Worm (Caenorhabditis elegans) whole organism, L2 larva: ENCODE measurements around the gene ZC262.7.

Experiments used
- C34F6.9 ChIP-seq: fragments of 150-350 bp; optimal IDR thresholded peaks from 2 replicates; lab custom pipeline; 2014; ENCODE audit warnings: missing biosample characterization, missing genetic modification characterization
- F13H6.1 ChIP-seq: sonication (generic microtip); optimal IDR thresholded peaks from 2 replicates; lab custom pipeline; 2016; ENCODE audit warnings: missing genetic modification characterization, missing compliant biosample characterization
- Y55F3AM.14 ChIP-seq: fragments of 200-800 bp; sonication (Bioruptor generic); optimal IDR thresholded peaks from 2 replicates; lab custom pipeline; 2018; ENCODE audit warnings: mild to moderate bottlenecking, missing genetic modification characterization, missing compliant biosample characterization
- alr-1 ChIP-seq: fragments of 150-350 bp; optimal IDR thresholded peaks from 2 replicates; lab custom pipeline; 2014; ENCODE audit warnings: missing biosample characterization, missing genetic modification characterization
- aly-2 ChIP-seq: fragments of 150-350 bp; optimal IDR thresholded peaks from 2 replicates; lab custom pipeline; 2014; ENCODE audit warnings: missing biosample characterization, missing genetic modification characterization
- ama-1 ChIP-seq: fragments of 150-350 bp; optimal IDR thresholded peaks from 2 replicates; lab custom pipeline; 2018; ENCODE audit warnings: inconsistent platforms
- blmp-1 ChIP-seq: sonication (generic microtip); optimal IDR thresholded peaks from 2 replicates; lab custom pipeline; 2017; ENCODE audit warnings: missing genetic modification characterization, mild to moderate bottlenecking, missing compliant biosample characterization, antibody characterized with exemption, moderate library complexity; ENCODE audit not compliant: insufficient read depth
- ceh-16 ChIP-seq: fragments of 150-350 bp; optimal IDR thresholded peaks from 2 replicates; lab custom pipeline; 2014; ENCODE audit warnings: missing biosample characterization, missing genetic modification characterization
- crh-2 ChIP-seq: sonication (generic microtip); optimal IDR thresholded peaks from 2 replicates; lab custom pipeline; 2017; ENCODE audit warnings: missing biosample characterization, missing genetic modification characterization
- dmd-4 ChIP-seq: sonication (generic microtip); optimal IDR thresholded peaks from 2 replicates; lab custom pipeline; 2017; ENCODE audit warnings: missing biosample characterization, missing genetic modification characterization
- egl-27 ChIP-seq: sonication (generic microtip); optimal IDR thresholded peaks from 3 replicates; lab custom pipeline; 2017; ENCODE audit warnings: missing biosample characterization, missing genetic modification reagents, missing genetic modification characterization
- fos-1 ChIP-seq: fragments of 150-350 bp; optimal IDR thresholded peaks from 2 replicates; lab custom pipeline; 2014; ENCODE audit warnings: missing biosample characterization, missing genetic modification characterization
- gmeb-1 ChIP-seq: fragments of 150-350 bp; optimal IDR thresholded peaks from 2 replicates; lab custom pipeline; 2014; ENCODE audit warnings: missing biosample characterization, missing genetic modification characterization
- lin-11 ChIP-seq: fragments of 150-350 bp; sonication (generic microtip); optimal IDR thresholded peaks from 2 replicates; lab custom pipeline; 2014; ENCODE audit warnings: missing biosample characterization, missing genetic modification characterization, inconsistent platforms, mixed read lengths
- lin-13 ChIP-seq: fragments of 150-350 bp; optimal IDR thresholded peaks from 2 replicates; lab custom pipeline; 2014; ENCODE audit warnings: missing biosample characterization, missing genetic modification reagents, missing genetic modification characterization
- lsy-2 ChIP-seq, 2 experiments: fragments of 150-350 bp in 1 of 2; sonication (generic microtip) in 1 of 2; optimal IDR thresholded peaks; 2 replicates each; lab custom pipeline; 2014 to 2017; ENCODE audit warnings: missing biosample characterization in 2 of 2, missing genetic modification characterization in 2 of 2
- mab-5 ChIP-seq: fragments of 150-350 bp; optimal IDR thresholded peaks from 2 replicates; lab custom pipeline; 2014; ENCODE audit warnings: missing biosample characterization, missing genetic modification characterization
- mdl-1 ChIP-seq, 2 experiments: fragments of 150-350 bp in 1 of 2; sonication (generic microtip) in 1 of 2; optimal IDR thresholded peaks; 2 replicates each; lab custom pipeline; 2017; ENCODE audit warnings: missing biosample characterization in 2 of 2, missing genetic modification characterization in 2 of 2
- nhr-10 ChIP-seq: sonication (generic microtip); optimal IDR thresholded peaks from 2 replicates; lab custom pipeline; 2017; ENCODE audit warnings: missing biosample characterization, missing genetic modification characterization
- nhr-11 ChIP-seq: fragments of 150-350 bp; optimal IDR thresholded peaks from 2 replicates; lab custom pipeline; 2014; ENCODE audit warnings: missing biosample characterization, missing genetic modification characterization
- nhr-129 ChIP-seq: fragments of 150-350 bp; optimal IDR thresholded peaks from 2 replicates; lab custom pipeline; 2014; ENCODE audit warnings: missing biosample characterization, missing genetic modification characterization
- nhr-21 ChIP-seq: fragments of 150-350 bp; optimal IDR thresholded peaks from 2 replicates; lab custom pipeline; 2014; ENCODE audit warnings: missing biosample characterization, missing genetic modification characterization
- nhr-23 ChIP-seq: fragments of 150-350 bp; optimal IDR thresholded peaks from 2 replicates; lab custom pipeline; 2014; ENCODE audit warnings: missing biosample characterization, missing genetic modification reagents, missing genetic modification characterization
- nhr-237 ChIP-seq: fragments of 150-350 bp; optimal IDR thresholded peaks from 2 replicates; lab custom pipeline; 2014; ENCODE audit warnings: missing biosample characterization, missing genetic modification characterization
- nhr-25 ChIP-seq: fragments of 150-350 bp; sonication (generic microtip); optimal IDR thresholded peaks from 3 replicates; lab custom pipeline; 2014; ENCODE audit warnings: missing biosample characterization, missing genetic modification characterization
- nhr-6 ChIP-seq: fragments of 150-350 bp; optimal IDR thresholded peaks from 2 replicates; lab custom pipeline; 2014; ENCODE audit warnings: missing biosample characterization, missing genetic modification characterization
- nhr-77 ChIP-seq: fragments of 150-350 bp; optimal IDR thresholded peaks from 2 replicates; lab custom pipeline; 2014; ENCODE audit warnings: missing biosample characterization, missing genetic modification characterization
- peb-1 ChIP-seq: fragments of 150-350 bp; optimal IDR thresholded peaks from 2 replicates; lab custom pipeline; 2014; ENCODE audit warnings: missing biosample characterization, missing genetic modification characterization
- sem-4 ChIP-seq: fragments of 150-350 bp; optimal IDR thresholded peaks from 2 replicates; lab custom pipeline; 2014; ENCODE audit warnings: missing biosample characterization, missing genetic modification reagents, missing genetic modification characterization
- sma-3 ChIP-seq: sonication (generic microtip); optimal IDR thresholded peaks from 2 replicates; lab custom pipeline; 2016; ENCODE audit warnings: missing genetic modification reagents, missing genetic modification characterization, missing compliant biosample characterization
- sma-9 ChIP-seq, 2 experiments: fragments of 150-350 bp in 1 of 2; sonication (generic microtip) in 1 of 2; optimal IDR thresholded peaks; 2 replicates each; lab custom pipeline; 2014 to 2016; ENCODE audit warnings: missing genetic modification characterization in 2 of 2, mild to moderate bottlenecking in 1 of 2, missing biosample characterization in 1 of 2, missing compliant biosample characterization in 1 of 2, missing genetic modification reagents in 1 of 2, moderate library complexity in 1 of 2
- snpc-4 ChIP-seq: fragments of 150-350 bp; optimal IDR thresholded peaks from 2 replicates; lab custom pipeline; 2014; ENCODE audit warnings: missing biosample characterization, missing genetic modification characterization
- unc-39 ChIP-seq: fragments of 150-350 bp; optimal IDR thresholded peaks from 2 replicates; lab custom pipeline; 2014; ENCODE audit warnings: missing biosample characterization, missing genetic modification characterization
- unc-55 ChIP-seq: fragments of 150-350 bp; sonication (generic microtip); optimal IDR thresholded peaks from 3 replicates; lab custom pipeline; 2014; ENCODE audit warnings: missing biosample characterization, missing genetic modification reagents, missing genetic modification characterization
- unc-62 ChIP-seq: fragments of 150-350 bp; optimal IDR thresholded peaks from 2 replicates; lab custom pipeline; 2014; ENCODE audit warnings: missing biosample characterization, missing genetic modification reagents, missing genetic modification characterization
- zag-1 ChIP-seq: fragments of 150-350 bp; optimal IDR thresholded peaks from 2 replicates; lab custom pipeline; 2014; ENCODE audit warnings: missing biosample characterization, missing genetic modification characterization
- ztf-11 ChIP-seq: sonication (generic microtip); optimal IDR thresholded peaks from 2 replicates; lab custom pipeline; 2017; ENCODE audit warnings: missing biosample characterization, missing genetic modification characterization
- ztf-4 ChIP-seq: fragments of 150-350 bp; optimal IDR thresholded peaks from 2 replicates; lab custom pipeline; 2014; ENCODE audit warnings: missing biosample characterization, missing genetic modification characterization

The ZC262.7 gene

DNA sequence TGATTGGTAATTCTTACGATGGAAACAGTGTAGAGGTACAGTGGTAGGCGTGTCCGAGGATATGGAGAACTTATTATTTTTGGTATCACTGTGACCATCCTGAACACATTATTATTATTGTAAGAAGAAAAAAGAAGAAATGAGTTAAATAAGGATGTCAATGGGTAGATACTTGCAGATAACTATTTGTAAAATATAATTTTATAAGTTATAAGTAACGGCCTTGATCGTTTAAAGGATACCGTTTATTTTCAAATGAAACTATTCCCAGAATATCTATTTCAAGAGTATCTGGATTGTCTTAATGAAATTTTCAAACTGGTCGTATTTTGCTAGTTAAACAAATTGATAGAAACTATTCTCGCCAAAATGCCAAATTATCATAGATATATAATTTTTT lies 24.0 kb downstream of the ZC262.7 start, which contains the start of gene F10E9.10:
TSS of gene F10E9.10 (minus strand) at position 101 of the 400 bp plus-strand sequence.
- no peak for TF ChIP-seq nhr-11 (tag; lab: Kevin White, UChicago)
- TF ChIP-seq fos-1 (tag; lab: Kevin White, UChicago): no peak
- no peak for TF ChIP-seq sem-4 (tag; lab: Kevin White, UChicago)
- no peak for TF ChIP-seq nhr-77 (tag; lab: Kevin White, UChicago)
- TF ChIP-seq nhr-21: no peak
- TF ChIP-seq unc-62: no peak
- TF ChIP-seq snpc-4: no peak
- TF ChIP-seq lsy-2 (tag; optimal IDR thresholded peaks at IDR 0.05; lab: Kevin White, UChicago): no peak
- TF ChIP-seq ceh-16 (tag; lab: Kevin White, UChicago): no peak
- TF ChIP-seq crh-2 (tag; lab: Kevin White, UChicago): no peak
- TF ChIP-seq alr-1 (tag; lab: Kevin White, UChicago): no peak
- TF ChIP-seq C34F6.9: no peak
- no peak for TF ChIP-seq unc-39 (tag; lab: Kevin White, UChicago)
- TF ChIP-seq gmeb-1 (tag; lab: Kevin White, UChicago): no peak
- no peak for TF ChIP-seq lin-13 (GFP tag; lab: Kevin White, UChicago)
- TF ChIP-seq peb-1 (tag; lab: Kevin White, UChicago): no peak
- TF ChIP-seq zag-1 (tag; lab: Kevin White, UChicago): no peak
- TF ChIP-seq, all 48 proteins: peak for 0

- TF ChIP-seq C34F6.9 (peak; percentile 86), zag-1 (tag; lab: Kevin White, UChicago) (no peak), nhr-129 (tag; lab: Kevin White, UChicago) (peak; percentile 73), mab-5 (tag; lab: Kevin White, UChicago) (peak; percentile 69), gmeb-1 (tag; lab: Kevin White, UChicago) (peak; percentile 94), sma-3 (peak; percentile 82), snpc-4 (no peak), crh-2 (tag; lab: Kevin White, UChicago) (peak; percentile 74), sma-9 (GFP tag; optimal IDR thresholded peaks at IDR 0.05; lab: Kevin White, UChicago) (peak; percentile 84), sma-9 (tag; optimal IDR thresholded peaks at IDR 0.05; lab: Kevin White, UChicago) (no peak), nhr-23 (tag; lab: Kevin White, UChicago) (no peak), Y55F3AM.14 (GFP tag; lab: Kevin White, UChicago) (no peak), nhr-6 (tag; lab: Kevin White, UChicago) (peak; percentile 9), ztf-11 (tag; lab: Kevin White, UChicago) (no peak), nhr-11 (tag; lab: Kevin White, UChicago) (no peak), F13H6.1 (peak; percentile 84), lin-13 (GFP tag; lab: Kevin White, UChicago) (peak; percentile 79), nhr-10 (tag; lab: Kevin White, UChicago) (no peak), mdl-1 (tag; optimal IDR thresholded peaks at IDR 0.05; lab: Kevin White, UChicago) (no peak), peb-1 (tag; lab: Kevin White, UChicago) (no peak), nhr-21 (peak; percentile 44), blmp-1 (peak; percentile 12), egl-27 (tag; lab: Kevin White, UChicago) (peak; percentile 26), ama-1 (no peak), nhr-25 (tag; lab: Kevin White, UChicago) (peak; percentile 79), nhr-237 (tag; lab: Kevin White, UChicago) (no peak), aly-2 (tag; lab: Kevin White, UChicago) (no peak), fos-1 (tag; lab: Kevin White, UChicago) (peak; percentile 38), nhr-77 (tag; lab: Kevin White, UChicago) (no peak), lin-11 (tag; lab: Kevin White, UChicago) (peak; percentile 72), unc-62 (no peak), unc-55 (GFP tag; lab: Kevin White, UChicago) (peak; percentile 86), lsy-2 (tag; optimal IDR thresholded peaks at IDR 0.05; lab: Kevin White, UChicago) (peak; percentile 66 to 89), sem-4 (tag; lab: Kevin White, UChicago) (peak; percentile 58)
Measured at ce11 chrIII:8319100-8319499, 25.0 kb downstream of the ZC262.7 start, which contains the start of gene F10E9.11. Gene F10E9.11, minus strand, starts transcription at chrIII:8319260.

DNA sequence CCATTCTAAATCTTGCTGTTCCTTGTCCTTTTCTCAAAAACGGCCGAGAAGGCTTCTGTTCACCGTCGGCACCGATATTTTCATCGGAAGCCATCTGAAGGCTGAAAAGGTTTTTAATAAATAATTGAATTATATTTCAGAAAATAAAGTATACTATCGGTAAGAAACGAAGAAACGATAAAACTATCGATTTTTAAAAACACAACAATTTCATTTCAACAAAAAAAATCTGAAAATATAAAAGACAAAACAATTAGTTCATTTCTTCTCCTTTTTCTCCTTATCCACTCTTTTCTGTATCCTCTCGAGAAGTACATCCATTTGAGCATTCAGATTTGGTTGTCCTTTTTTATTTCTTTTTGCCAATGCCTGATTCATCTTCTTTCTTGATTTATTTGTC lies 25.6 kb downstream of the ZC262.7 start, which contains the start of gene sas-4:
TSS of gene sas-4 (minus strand) at position 101 of the 400 bp plus-strand sequence.
- TF ChIP-seq ztf-4 (tag; lab: Kevin White, UChicago): no peak
- TF ChIP-seq F13H6.1: no peak
- TF ChIP-seq nhr-23 (tag; lab: Kevin White, UChicago): no peak
- TF ChIP-seq snpc-4: no peak
- TF ChIP-seq nhr-10 (tag; lab: Kevin White, UChicago): no peak
- TF ChIP-seq mdl-1 (tag; optimal IDR thresholded peaks at IDR 0.05; lab: Kevin White, UChicago): no peak
- TF ChIP-seq nhr-25 (tag; lab: Kevin White, UChicago): no peak
- no peak for TF ChIP-seq unc-55 (GFP tag; lab: Kevin White, UChicago)
- no peak for TF ChIP-seq dmd-4
- no peak for TF ChIP-seq fos-1 (tag; lab: Kevin White, UChicago)
- TF ChIP-seq peb-1 (tag; lab: Kevin White, UChicago): no peak
